ENCODE assay signal across 1 worm cellular context in genomic region chrV:10960544-10960943, ce11.
TF ChIP-seq lines count a peak whose summit lies in the region.

Gene vps-36 (minus strand): TSS chrV:10960669.

TF ChIP-seq in whole organism, L4 larva, 104 proteins besides CTCF, POLR2A, EP300 and RAD21 (continued from another document):
- TF ChIP-seq nhr-77 (tag; optimal IDR thresholded peaks at IDR 0.05; lab: Kevin White, UChicago) (peak; percentile 14), pha-4 (GFP tag; IDR thresholded peaks at IDR 0.05; lab: Robert Waterston, UW) (no peak), pha-4 (tag; optimal IDR thresholded peaks at IDR 0.05; lab: Kevin White, UChicago) (peak; percentile 27)
